Worm (Caenorhabditis elegans): Measurements from ENCODE around the gene snu-13.

DNA sequence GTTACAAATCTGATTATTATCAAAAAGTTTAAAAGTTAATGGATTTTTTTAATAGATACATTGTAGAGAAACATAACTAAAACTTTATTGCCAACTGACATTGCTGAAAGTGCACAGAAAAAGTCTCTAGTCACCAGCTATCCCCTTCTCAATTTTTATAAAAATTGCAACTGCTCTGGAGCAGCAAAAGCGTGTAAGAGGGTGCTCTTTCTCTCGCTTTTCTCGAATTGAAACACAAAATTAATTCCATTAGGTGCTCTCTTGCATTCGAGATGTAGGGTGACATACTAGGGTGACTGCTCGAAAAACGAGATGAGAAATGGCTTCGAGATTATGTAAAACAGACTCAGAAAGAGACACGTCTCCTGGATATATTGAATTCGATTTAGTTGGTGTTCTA lies 22.2 kb upstream of the snu-13 start:
- no peak for TF ChIP-seq B0261.1 (tag; optimal IDR thresholded peaks at IDR 0.05)
- no peak for TF ChIP-seq ccch-3 (GFP tag; optimal IDR thresholded peaks at IDR 0.05)
- TF ChIP-seq unc-62 (GFP tag; optimal IDR thresholded peaks at IDR 0.05), result no peak
- no peak for TF ChIP-seq F10E7.11 (tag; optimal IDR thresholded peaks at IDR 0.05)
- no peak for TF ChIP-seq Y79H2A.3 (GFP tag; conservative IDR thresholded peaks at IDR 0.05)
- TF ChIP-seq hmg-1.2 (GFP tag; IDR thresholded peaks at IDR 0.05), result no peak
- no peak for TF ChIP-seq C06A6.2 (GFP tag; conservative IDR thresholded peaks at IDR 0.05)

Measured in whole organism, young adult.